Fruit fly (Drosophila melanogaster) whole organism, prepupa: ENCODE measurements around the gene Cyp6v1.

Experiments used
- Blimp-1 ChIP-seq: fragments of 200-800 bp; sonication (Bioruptor generic); optimal IDR thresholded peaks from 3 replicates; lab custom pipeline; 2017; ENCODE audit warnings: missing biosample characterization, missing genetic modification characterization, mild to moderate bottlenecking, moderate library complexity, missing genetic modification reagents
- CG10631 ChIP-seq: fragments of 200-800 bp; sonication (Bioruptor generic); optimal IDR thresholded peaks from 2 replicates; lab custom pipeline; 2016; ENCODE audit warnings: missing biosample characterization, missing genetic modification characterization
- CG10669 ChIP-seq: fragments of 200-800 bp; sonication (Bioruptor generic); optimal IDR thresholded peaks from 3 replicates; lab custom pipeline; 2018; ENCODE audit warnings: missing biosample characterization, mild to moderate bottlenecking, missing genetic modification characterization, moderate library complexity
- CG11294 ChIP-seq: fragments of 200-800 bp; sonication (Bioruptor generic); IDR thresholded peaks from 2 replicates; pipeline ENCODE4 v1.3.6; 2022; ENCODE audit warnings: missing biosample characterization, missing genetic modification characterization
- CG11762 ChIP-seq: fragments of 200-800 bp; sonication (Bioruptor generic); optimal IDR thresholded peaks from 3 replicates; lab custom pipeline; 2016; ENCODE audit warnings: missing biosample characterization, missing genetic modification characterization; ENCODE audit not compliant: insufficient read depth
- CG11902 ChIP-seq: fragments of 200-800 bp; sonication (Bioruptor generic); optimal IDR thresholded peaks from 3 replicates; lab custom pipeline; 2016; ENCODE audit warnings: missing biosample characterization, missing genetic modification characterization
- CG16779 ChIP-seq: fragments of 200-800 bp; sonication (Bioruptor generic); optimal IDR thresholded peaks from 3 replicates; lab custom pipeline; 2017; ENCODE audit warnings: missing biosample characterization, mild to moderate bottlenecking, missing genetic modification characterization
- CG3032 ChIP-seq: fragments of 200-800 bp; optimal IDR thresholded peaks from 2 replicates; lab custom pipeline; 2019; ENCODE audit warnings: missing biosample characterization, mild to moderate bottlenecking, missing genetic modification characterization, moderate library complexity
- CG3919 ChIP-seq: fragments of 200-800 bp; sonication (Bioruptor generic); optimal IDR thresholded peaks from 3 replicates; lab custom pipeline; 2016; ENCODE audit warnings: missing biosample characterization, missing genetic modification characterization
- CG6163 ChIP-seq: fragments of 200-800 bp; sonication (Bioruptor generic); IDR thresholded peaks from 3 replicates; pipeline ENCODE4 v1.3.6; 2022; ENCODE audit warnings: missing biosample characterization, missing genetic modification characterization
- CG6792 ChIP-seq: fragments of 200-800 bp; sonication (Bioruptor generic); optimal IDR thresholded peaks from 3 replicates; lab custom pipeline; 2016; ENCODE audit warnings: missing biosample characterization, missing genetic modification characterization
- CG8119 ChIP-seq: fragments of 200-800 bp; sonication (Bioruptor generic); IDR thresholded peaks from 3 replicates; pipeline ENCODE4 v1.3.6; 2022; ENCODE audit warnings: missing biosample characterization, missing genetic modification characterization
- CG8319 ChIP-seq: fragments of 200-800 bp; sonication (Bioruptor generic); optimal IDR thresholded peaks from 3 replicates; lab custom pipeline; 2016; ENCODE audit warnings: missing biosample characterization, missing genetic modification characterization
- Eip78C ChIP-seq: fragments of 200-800 bp; sonication (Bioruptor generic); peaks from one replicate; lab custom pipeline; 2016; ENCODE audit warnings: missing biosample characterization, missing genetic modification characterization
- Eip93F ChIP-seq: fragments of 200-800 bp; sonication (Bioruptor generic); optimal IDR thresholded peaks from 2 replicates; lab custom pipeline; 2016; ENCODE audit warnings: missing biosample characterization, mild to moderate bottlenecking, missing genetic modification characterization
- Ets21C ChIP-seq: fragments of 200-800 bp; sonication (Bioruptor generic); optimal IDR thresholded peaks from 3 replicates; lab custom pipeline; 2016; ENCODE audit warnings: missing biosample characterization, missing genetic modification characterization
- Ets96B ChIP-seq: fragments of 200-800 bp; optimal IDR thresholded peaks from 2 replicates; lab custom pipeline; 2019; ENCODE audit warnings: missing biosample characterization, mild to moderate bottlenecking, missing genetic modification characterization, moderate library complexity
- Hr38 ChIP-seq: sonication (Bioruptor generic); optimal IDR thresholded peaks from 2 replicates; lab custom pipeline; 2016; ENCODE audit warnings: missing biosample characterization, missing genetic modification characterization
- Hr39 ChIP-seq: fragments of 200-800 bp; sonication (Bioruptor generic); optimal IDR thresholded peaks from 2 replicates; lab custom pipeline; 2016; ENCODE audit warnings: missing biosample characterization, missing genetic modification characterization
- Met ChIP-seq: fragments of 200-800 bp; sonication (Bioruptor generic); optimal IDR thresholded peaks from 3 replicates; lab custom pipeline; 2016; ENCODE audit warnings: missing biosample characterization, missing genetic modification characterization
- OdsH ChIP-seq: fragments of 200-800 bp; sonication (Bioruptor generic); optimal IDR thresholded peaks from 3 replicates; lab custom pipeline; 2016; ENCODE audit warnings: missing biosample characterization, missing genetic modification characterization
- Sox102F ChIP-seq: fragments of 200-800 bp; sonication (Bioruptor generic); optimal IDR thresholded peaks from 2 replicates; lab custom pipeline; 2016; ENCODE audit warnings: missing biosample characterization, mild to moderate bottlenecking, missing genetic modification characterization
- Sox14 ChIP-seq: fragments of 200-800 bp; sonication (Bioruptor generic); optimal IDR thresholded peaks from 3 replicates; lab custom pipeline; 2016; ENCODE audit warnings: missing biosample characterization, missing genetic modification characterization
- achi ChIP-seq: fragments of 200-800 bp; sonication (Bioruptor generic); optimal IDR thresholded peaks from 3 replicates; lab custom pipeline; 2016; ENCODE audit warnings: missing biosample characterization, missing genetic modification characterization
- cyc ChIP-seq: fragments of 200-800 bp; sonication (Bioruptor generic); optimal IDR thresholded peaks from 3 replicates; lab custom pipeline; 2016; ENCODE audit warnings: missing biosample characterization, missing genetic modification characterization
- dsx ChIP-seq: fragments of 200-800 bp; optimal IDR thresholded peaks from 3 replicates; lab custom pipeline; 2019; ENCODE audit warnings: missing biosample characterization, mild to moderate bottlenecking, missing genetic modification characterization, moderate library complexity; ENCODE audit not compliant: poor library complexity, severe bottlenecking
- eg ChIP-seq: fragments of 200-800 bp; sonication (Bioruptor generic); IDR thresholded peaks from 3 replicates; pipeline ENCODE4 v1.3.6; 2022; ENCODE audit warnings: missing biosample characterization, missing genetic modification characterization
- esn ChIP-seq: fragments of 200-800 bp; sonication (Bioruptor generic); optimal IDR thresholded peaks from 2 replicates; lab custom pipeline; 2016; ENCODE audit warnings: missing biosample characterization, mild to moderate bottlenecking, missing genetic modification characterization, moderate library complexity
- fd85E ChIP-seq: fragments of 200-800 bp; sonication (Bioruptor generic); optimal IDR thresholded peaks from 3 replicates; lab custom pipeline; 2016; ENCODE audit warnings: missing biosample characterization, missing genetic modification characterization
- lz ChIP-seq: fragments of 200-800 bp; sonication (Bioruptor generic); optimal IDR thresholded peaks from 3 replicates; lab custom pipeline; 2016; ENCODE audit warnings: missing biosample characterization, missing genetic modification characterization
- net ChIP-seq: fragments of 200-800 bp; sonication (Bioruptor generic); optimal IDR thresholded peaks from 3 replicates; lab custom pipeline; 2016; ENCODE audit warnings: missing biosample characterization, missing genetic modification characterization
- salr ChIP-seq, 2 experiments: fragments of 200-800 bp; sonication (Bioruptor generic); optimal IDR thresholded peaks; 3 replicates each; lab custom pipeline; 2016 to 2018; ENCODE audit warnings: missing biosample characterization in 2 of 2, missing genetic modification characterization in 2 of 2, mild to moderate bottlenecking in 1 of 2
- ss ChIP-seq, 2 experiments: fragments of 200-800 bp; sonication (Bioruptor generic); optimal IDR thresholded peaks; 2 replicates in 1 of 2; 3 replicates in 1 of 2; lab custom pipeline; 2017 to 2018; ENCODE audit warnings: mild to moderate bottlenecking in 2 of 2, missing biosample characterization in 2 of 2, missing genetic modification characterization in 2 of 2, moderate library complexity in 1 of 2
- svp ChIP-seq: fragments of 200-800 bp; sonication (Bioruptor generic); peaks from one replicate; lab custom pipeline; 2016; ENCODE audit warnings: missing biosample characterization, missing genetic modification characterization
- vri ChIP-seq: fragments of 200-800 bp; sonication (Bioruptor generic); optimal IDR thresholded peaks from 3 replicates; lab custom pipeline; 2016; ENCODE audit warnings: missing biosample characterization, mild to moderate bottlenecking, missing genetic modification characterization

Gene Cyp6v1

dm6 chrX:20654954-20655391, 1.9 kb upstream of the Cyp6v1 start (continued):
- TF ChIP-seq dsx (no peak), CG16779 (tag; lab: Kevin White, UChicago) (no peak), Sox14 (GFP tag; lab: Kevin White, UChicago) (peak; percentile 53), CG8319 (peak; percentile 42), vri (GFP tag; lab: Kevin White, UChicago) (no peak), Blimp-1 (GFP tag; lab: Kevin White, UChicago) (peak; percentile 4), Met (peak; percentile 58), Ets21C (GFP tag; lab: Kevin White, UChicago) (peak; percentile 53), Eip78C (peak; percentile 63), OdsH (GFP tag; lab: Kevin White, UChicago) (peak; percentile 53), CG11762 (GFP tag; lab: Kevin White, UChicago) (peak; percentile 13), ss (GFP tag; optimal IDR thresholded peaks at IDR 0.05; lab: Kevin White, UChicago) (peak in 1 of 2 experiments; percentile 9), CG3919 (peak; percentile 60), Ets96B (peak; percentile 21), Hr39 (GFP tag; lab: Kevin White, UChicago) (peak; percentile 77)

dm6 chrX:20658627-20659026, 1.7 kb downstream of the Cyp6v1 start:
- TF ChIP-seq Hr39 (GFP tag; lab: Kevin White, UChicago): no peak
- peak; percentile 67 for TF ChIP-seq CG11902 (GFP tag; lab: Kevin White, UChicago)
- TF ChIP-seq net (GFP tag; lab: Kevin White, UChicago): peak; percentile 9
- TF ChIP-seq salr (GFP tag; optimal IDR thresholded peaks at IDR 0.05; lab: Kevin White, UChicago): no peak
- TF ChIP-seq cyc (GFP tag; lab: Kevin White, UChicago): no peak
- no peak for TF ChIP-seq CG10669 (GFP tag; lab: Kevin White, UChicago)
- peak; percentile 50 for TF ChIP-seq Eip78C
- TF ChIP-seq CG6163 (GFP tag; lab: Robert Waterston, UW): 0 out of 3 replicates have a peak, but pooled peaks have one; percentile 20
- no peak for TF ChIP-seq Met
- no peak for TF ChIP-seq eg (GFP tag; lab: Robert Waterston, UW)
- peak; percentile 80 for TF ChIP-seq svp (GFP tag; lab: Kevin White, UChicago)
- TF ChIP-seq, all 60 proteins: peak for 5

dm6 chrX:20661612-20662228, 4.8 kb downstream of the Cyp6v1 start, which contains the start of gene CG1835:
TSS of gene CG1835 (plus strand) at chrX:20661917.
- TF ChIP-seq Met: no peak
- no peak for TF ChIP-seq CG6163 (GFP tag; lab: Robert Waterston, UW)
- TF ChIP-seq Sox102F (GFP tag; lab: Kevin White, UChicago): no peak
- peak; percentile 54 for TF ChIP-seq Eip93F (GFP tag; lab: Kevin White, UChicago)
- TF ChIP-seq CG8119: no peak
- TF ChIP-seq eg (GFP tag; lab: Robert Waterston, UW): no peak
- no peak for TF ChIP-seq achi (GFP tag; lab: Kevin White, UChicago)
- TF ChIP-seq CG10631 (GFP tag; lab: Kevin White, UChicago): no peak
- peak; percentile 100 for TF ChIP-seq svp (GFP tag; lab: Kevin White, UChicago)
- peak; percentile 34 for TF ChIP-seq vri (GFP tag; lab: Kevin White, UChicago)
- peak; percentile 54 for TF ChIP-seq Eip78C

- TF ChIP-seq esn (GFP tag; lab: Kevin White, UChicago) (no peak), svp (GFP tag; lab: Kevin White, UChicago) (peak; percentile 46), achi (GFP tag; lab: Kevin White, UChicago) (no peak), Hr38 (no peak), Eip78C (peak; percentile 25)
Measured at dm6 chrX:20662919-20663557, 6.1 kb downstream of the Cyp6v1 start.

- TF ChIP-seq net (GFP tag; lab: Kevin White, UChicago) (no peak), Sox102F (GFP tag; lab: Kevin White, UChicago) (no peak), CG10631 (GFP tag; lab: Kevin White, UChicago) (no peak), CG6792 (GFP tag; lab: Kevin White, UChicago) (no peak), fd85E (no peak), lz (GFP tag; lab: Kevin White, UChicago) (no peak), eg (GFP tag; lab: Robert Waterston, UW) (no peak), CG11294 (GFP tag; lab: Robert Waterston, UW) (no peak), cyc (GFP tag; lab: Kevin White, UChicago) (no peak), Ets21C (GFP tag; lab: Kevin White, UChicago) (no peak), CG8119 (no peak), vri (GFP tag; lab: Kevin White, UChicago) (no peak), achi (GFP tag; lab: Kevin White, UChicago) (no peak), Hr39 (GFP tag; lab: Kevin White, UChicago) (no peak), Hr38 (no peak), CG3032 (tag; lab: Kevin White, UChicago) (no peak)
- TF ChIP-seq, all 60 proteins: peak for 0
Measured at dm6 chrX:20666356-20666755, 9.4 kb downstream of the Cyp6v1 start.
